Worm (Caenorhabditis elegans) whole organism, young adult: ENCODE measurements around the gene drh-1.

Source experiments
- bed-2 ChIP-seq: fragments of 200-800 bp; sonication (Bioruptor generic); IDR thresholded peaks from 2 replicates; pipeline ENCODE4 v1.3.6; 2022; ENCODE audit warnings: missing genetic modification reagents, missing genetic modification characterization, missing compliant biosample characterization
- hmg-20 ChIP-seq: fragments of 200-800 bp; sonication (Bioruptor generic); IDR thresholded peaks from 2 replicates; pipeline ENCODE4 v1.3.6; 2022; ENCODE audit warnings: missing genetic modification reagents, missing genetic modification characterization, missing compliant biosample characterization
- zfh-2 ChIP-seq: fragments of 200-800 bp; sonication (Bioruptor generic); conservative IDR thresholded peaks from 2 replicates; pipeline ENCODE4 v1.3.6; 2022; ENCODE audit warnings: missing genetic modification reagents, missing genetic modification characterization, missing compliant biosample characterization

ce11 chrIV:6601213-6601724, 11.9 kb downstream of the drh-1 start, which contains the start of gene sup-36:
- TF ChIP-seq hmg-20 (GFP tag; lab: Robert Waterston, UW) (no peak), zfh-2 (GFP tag; lab: Robert Waterston, UW) (no peak), bed-2 (no peak)
